Worm (Caenorhabditis elegans): Measurements from ENCODE around the gene F40F8.1.
A peak's percentile ranks its signal among the peaks of the same experiment; 100 is the strongest.

Gene F40F8.1

DNA sequence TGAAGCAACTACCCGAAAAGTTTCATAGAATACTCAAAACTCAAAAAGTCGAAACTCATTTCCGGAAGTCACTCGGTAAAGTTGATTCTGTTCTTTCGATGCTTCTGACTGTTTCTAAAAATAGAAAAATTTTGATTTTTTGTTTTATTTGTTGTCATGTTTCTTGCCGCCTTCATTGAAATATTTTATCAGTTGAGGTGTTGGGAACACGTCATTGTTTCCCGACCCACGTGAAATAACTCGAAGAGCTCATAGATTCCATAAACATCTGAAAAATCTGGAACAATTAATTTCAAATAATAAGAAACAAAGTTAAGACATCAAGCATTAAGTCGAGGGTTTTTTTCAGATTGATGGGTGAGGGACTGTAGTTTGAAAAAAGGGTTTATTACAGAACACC, 27.5 kb downstream of the F40F8.1 start:
- TF ChIP-seq nhr-77 (tag; optimal IDR thresholded peaks at IDR 0.05) (no peak), crh-2 (tag; optimal IDR thresholded peaks at IDR 0.05) (peak; percentile 14)

DNA sequence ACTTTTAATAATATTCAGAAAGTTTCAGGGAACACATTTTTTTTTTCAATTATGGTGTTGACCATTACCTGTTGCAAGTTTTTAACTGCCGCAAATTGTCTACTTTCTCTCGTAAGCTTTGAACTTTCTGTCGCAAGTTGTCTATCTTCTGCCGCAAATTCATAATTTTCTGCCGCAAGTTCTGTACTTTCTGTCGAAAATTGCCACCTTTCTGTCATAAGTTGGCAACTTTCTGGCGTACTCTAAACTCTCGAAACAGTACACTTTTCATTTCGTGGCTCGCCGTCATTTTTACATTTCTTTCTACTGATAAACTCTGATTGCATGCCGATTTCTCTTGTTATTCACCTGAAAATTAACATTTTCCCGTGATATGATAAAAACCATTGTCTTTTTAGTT, 27.9 kb downstream of the F40F8.1 start:
- TF ChIP-seq zag-1 (tag; optimal IDR thresholded peaks at IDR 0.05) = no peak
- no peak for TF ChIP-seq peb-1 (tag; optimal IDR thresholded peaks at IDR 0.05)
- no peak for TF ChIP-seq unc-55 (GFP tag; optimal IDR thresholded peaks at IDR 0.05)
- no peak for TF ChIP-seq nhr-23 (tag; optimal IDR thresholded peaks at IDR 0.05)
- TF ChIP-seq nhr-10 (tag; optimal IDR thresholded peaks at IDR 0.05) = no peak
- peak; percentile 8 for TF ChIP-seq fos-1 (tag; optimal IDR thresholded peaks at IDR 0.05)

ce11 chrII:11156160-11156559, 28.7 kb downstream of the F40F8.1 start:
- no peak for TF ChIP-seq fos-1 (tag; optimal IDR thresholded peaks at IDR 0.05)
- peak; percentile 9 for TF ChIP-seq crh-2 (tag; optimal IDR thresholded peaks at IDR 0.05)
- no peak for TF ChIP-seq unc-55 (GFP tag; optimal IDR thresholded peaks at IDR 0.05)

DNA sequence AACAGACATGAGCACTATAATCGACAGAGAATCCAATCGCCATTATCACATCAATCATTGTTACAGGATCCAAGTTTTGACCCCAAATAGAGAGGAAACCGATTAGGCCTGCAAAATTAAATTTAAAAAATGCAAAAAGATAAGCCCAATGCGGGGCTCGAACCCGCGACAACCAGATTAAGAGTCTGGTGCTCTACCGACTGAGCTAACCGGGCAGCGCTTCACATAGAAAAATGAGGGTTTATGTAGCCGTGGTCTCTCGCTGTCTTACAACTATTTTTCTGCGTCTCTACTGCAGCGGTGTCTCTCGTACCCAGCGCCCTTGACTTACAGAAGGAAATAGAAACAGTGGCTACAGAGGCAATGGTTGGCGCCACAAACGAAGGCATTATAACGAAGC, 30.2 kb downstream of the F40F8.1 start:
- TF ChIP-seq ceh-16 (tag; optimal IDR thresholded peaks at IDR 0.05) (no peak), F13H6.1 (tag; optimal IDR thresholded peaks at IDR 0.05) (no peak), C34F6.9 (tag; optimal IDR thresholded peaks at IDR 0.05) (peak; percentile 28), nhr-10 (tag; optimal IDR thresholded peaks at IDR 0.05) (no peak), unc-62 (GFP tag; optimal IDR thresholded peaks at IDR 0.05) (no peak), ama-1 (optimal IDR thresholded peaks at IDR 0.05) (no peak), elt-3 (tag; optimal IDR thresholded peaks at IDR 0.05) (no peak), ceh-82 (tag; optimal IDR thresholded peaks at IDR 0.05) (no peak), ztf-1 (GFP tag; conservative IDR thresholded peaks at IDR 0.05) (no peak), crh-2 (tag; optimal IDR thresholded peaks at IDR 0.05) (peak; percentile 31), elt-1 (tag; optimal IDR thresholded peaks at IDR 0.05) (no peak), nhr-77 (tag; optimal IDR thresholded peaks at IDR 0.05) (no peak), ztf-4 (tag; optimal IDR thresholded peaks at IDR 0.05) (no peak), nhr-237 (tag; optimal IDR thresholded peaks at IDR 0.05) (no peak), R02D3.7 (tag; optimal IDR thresholded peaks at IDR 0.05) (no peak), Y55F3AM.14 (GFP tag; optimal IDR thresholded peaks at IDR 0.05) (no peak), mdl-1 (tag; optimal IDR thresholded peaks at IDR 0.05) (no peak), alr-1 (tag; optimal IDR thresholded peaks at IDR 0.05) (no peak), lin-13 (GFP tag; optimal IDR thresholded peaks at IDR 0.05) (peak; percentile 30), gmeb-1 (tag; optimal IDR thresholded peaks at IDR 0.05) (peak; percentile 57), unc-55 (GFP tag; optimal IDR thresholded peaks at IDR 0.05) (peak; percentile 27), ZK546.5 (tag; optimal IDR thresholded peaks at IDR 0.05) (no peak), ztf-11 (tag; optimal IDR thresholded peaks at IDR 0.05) (no peak), snpc-4 (tag; optimal IDR thresholded peaks at IDR 0.05) (peak; percentile 58), nhr-21 (tag; optimal IDR thresholded peaks at IDR 0.05) (peak; percentile 8), nhr-12 (tag; optimal IDR thresholded peaks at IDR 0.05) (no peak), nhr-25 (tag; optimal IDR thresholded peaks at IDR 0.05) (peak; percentile 28), nhr-6 (tag; optimal IDR thresholded peaks at IDR 0.05) (no peak), mbf-1 (tag; optimal IDR thresholded peaks at IDR 0.05) (no peak), nhr-23 (tag; optimal IDR thresholded peaks at IDR 0.05) (no peak), sma-3 (GFP tag; optimal IDR thresholded peaks at IDR 0.05) (peak; percentile 45), egl-27 (tag; optimal IDR thresholded peaks at IDR 0.05) (no peak), unc-39 (tag; optimal IDR thresholded peaks at IDR 0.05) (no peak), dmd-4 (tag; optimal IDR thresholded peaks at IDR 0.05) (no peak), blmp-1 (tag; optimal IDR thresholded peaks at IDR 0.05; ENCODE audit: insufficient read depth) (no peak), sma-9 (GFP tag; optimal IDR thresholded peaks at IDR 0.05) (no peak), sma-9 (tag; optimal IDR thresholded peaks at IDR 0.05) (no peak), fos-1 (tag; optimal IDR thresholded peaks at IDR 0.05) (peak; percentile 38), sem-4 (tag; optimal IDR thresholded peaks at IDR 0.05) (no peak), aly-2 (tag; optimal IDR thresholded peaks at IDR 0.05) (no peak), peb-1 (tag; optimal IDR thresholded peaks at IDR 0.05) (no peak), nhr-11 (tag; optimal IDR thresholded peaks at IDR 0.05) (no peak), nhr-129 (tag; optimal IDR thresholded peaks at IDR 0.05) (peak; percentile 67), skn-1 (tag; optimal IDR thresholded peaks at IDR 0.05) (no peak), lsy-2 (tag; optimal IDR thresholded peaks at IDR 0.05) (peak; percentile 45 to 49), lin-39 (tag; optimal IDR thresholded peaks at IDR 0.05) (no peak), mab-5 (tag; optimal IDR thresholded peaks at IDR 0.05) (no peak), zag-1 (tag; optimal IDR thresholded peaks at IDR 0.05) (no peak), lin-11 (tag; optimal IDR thresholded peaks at IDR 0.05) (peak; percentile 45)
